Worm (Caenorhabditis elegans): Measurements from ENCODE around the gene skn-1.
A peak's percentile ranks its signal among the peaks of the same experiment; 100 is the strongest.

skn-1 gene

DNA sequence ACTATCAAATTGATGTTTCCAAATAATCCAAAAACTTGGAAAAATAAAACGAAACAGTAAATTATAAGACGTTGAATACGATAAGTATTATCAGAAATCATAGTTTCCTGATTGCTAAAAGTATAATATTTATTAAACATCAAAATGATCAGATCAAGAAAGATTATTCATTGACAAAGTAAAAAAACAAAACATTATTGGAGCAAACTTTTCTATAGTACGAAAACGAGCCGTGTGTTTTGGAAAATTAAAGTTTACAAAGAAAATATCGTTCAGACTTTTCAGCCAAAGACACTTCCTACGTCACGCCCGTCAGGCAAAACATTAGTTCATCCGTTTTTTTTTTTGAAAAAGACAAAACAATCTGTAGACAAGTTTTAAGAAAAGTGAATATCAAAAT, 36.5 kb downstream of the skn-1 start, which contains the start of gene srsx-15:
srsx-15 (minus strand) TSS at position 101 of the 400 bp plus-strand sequence.
- TF ChIP-seq ahr-1 (tag; optimal IDR thresholded peaks at IDR 0.05): no peak
- TF ChIP-seq rnt-1 (tag; optimal IDR thresholded peaks at IDR 0.05): no peak
- no peak for TF ChIP-seq hlh-15 (tag; optimal IDR thresholded peaks at IDR 0.05)
- no peak for TF ChIP-seq unc-86 (tag; optimal IDR thresholded peaks at IDR 0.05)
- TF ChIP-seq ztf-16 (tag; optimal IDR thresholded peaks at IDR 0.05): no peak
- no peak for TF ChIP-seq ttx-3 (tag; optimal IDR thresholded peaks at IDR 0.05)
- TF ChIP-seq unc-3 (GFP tag; conservative IDR thresholded peaks at IDR 0.05): no peak
- no peak for TF ChIP-seq unc-3 (tag; optimal IDR thresholded peaks at IDR 0.05)
- no peak for TF ChIP-seq ceh-2 (tag; optimal IDR thresholded peaks at IDR 0.05)
- TF ChIP-seq ama-1 (optimal IDR thresholded peaks at IDR 0.05): no peak
- no peak for TF ChIP-seq ceh-24 (tag; optimal IDR thresholded peaks at IDR 0.05)
- no peak for TF ChIP-seq Y22D7AL.16 (tag; optimal IDR thresholded peaks at IDR 0.05)
- no peak for TF ChIP-seq eyg-1 (tag; optimal IDR thresholded peaks at IDR 0.05)
- no peak for TF ChIP-seq C38D4.7 (GFP tag; optimal IDR thresholded peaks at IDR 0.05)
- no peak for TF ChIP-seq F13H6.1 (tag; optimal IDR thresholded peaks at IDR 0.05)
- no peak for TF ChIP-seq syd-9 (tag; optimal IDR thresholded peaks at IDR 0.05)

DNA sequence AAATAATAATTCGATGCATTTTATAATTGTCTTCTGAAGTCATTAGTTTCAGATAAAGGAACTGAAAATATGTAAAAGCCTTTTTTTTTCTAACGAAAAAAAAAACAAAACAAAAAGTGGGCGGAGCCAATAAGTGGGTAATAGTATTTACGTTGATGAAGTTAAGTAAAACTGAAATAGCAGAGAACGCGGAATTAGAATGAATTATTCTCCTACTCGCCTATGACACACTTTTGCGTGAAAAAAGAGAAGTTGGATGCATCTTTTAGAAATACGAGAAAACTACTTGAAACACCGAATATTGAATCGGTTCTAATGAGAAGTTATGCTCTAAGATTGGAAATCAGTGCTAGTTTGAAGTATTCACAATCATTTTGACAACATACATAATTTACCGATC, 40.5 kb downstream of the skn-1 start, which contains the start of gene srsx-16:
srsx-16 (minus strand) TSS at position 101 of the 400 bp plus-strand sequence.
- TF ChIP-seq T23F11.4 (GFP tag; optimal IDR thresholded peaks at IDR 0.05) (no peak), hlh-8 (tag; optimal IDR thresholded peaks at IDR 0.05) (no peak), sdc-2 (tag; optimal IDR thresholded peaks at IDR 0.05) (no peak), F13H6.1 (tag; optimal IDR thresholded peaks at IDR 0.05) (no peak), ceh-19 (GFP tag; optimal IDR thresholded peaks at IDR 0.05) (no peak), che-1 (tag; optimal IDR thresholded peaks at IDR 0.05) (no peak)

DNA sequence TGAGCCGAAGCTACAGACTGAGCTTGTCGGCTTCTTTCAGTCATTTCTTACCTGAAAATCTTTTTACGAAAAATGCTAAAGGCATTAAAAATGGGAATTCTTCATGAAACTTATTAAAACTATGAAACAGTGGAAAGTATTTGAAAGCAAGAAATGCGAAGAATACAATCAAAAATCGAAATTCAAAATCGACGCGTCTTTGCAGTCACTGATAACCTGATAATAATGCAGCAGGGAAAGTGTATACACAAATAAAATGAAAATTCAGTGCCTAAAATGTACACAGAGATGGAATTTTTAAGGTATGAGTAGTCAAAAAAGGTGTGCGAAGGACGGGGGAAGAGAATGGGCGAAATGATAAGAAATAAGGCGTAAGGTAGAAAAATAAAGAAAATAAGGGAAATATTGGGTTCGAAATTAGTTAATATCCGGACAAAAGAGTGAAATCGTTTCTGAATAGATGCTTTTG, 45.6 kb downstream of the skn-1 start, which contains the start of gene C39H7.4:
C39H7.4 (minus strand) TSS at position 51 of the 469 bp plus-strand sequence.
- TF ChIP-seq ceh-14 (tag; optimal IDR thresholded peaks at IDR 0.05): no peak
- TF ChIP-seq zip-5 (tag; optimal IDR thresholded peaks at IDR 0.05): no peak
- no peak for TF ChIP-seq mec-3 (tag; optimal IDR thresholded peaks at IDR 0.05; ENCODE audit: borderline replicate concordance)
- no peak for TF ChIP-seq K02D7.2 (tag; optimal IDR thresholded peaks at IDR 0.05)
- no peak for TF ChIP-seq C08G9.2 (tag; optimal IDR thresholded peaks at IDR 0.05)
- TF ChIP-seq ets-4 (tag; optimal IDR thresholded peaks at IDR 0.05): no peak
- no peak for TF ChIP-seq madf-2 (tag; optimal IDR thresholded peaks at IDR 0.05)
- TF ChIP-seq ceh-6 (GFP tag; optimal IDR thresholded peaks at IDR 0.05): no peak

DNA sequence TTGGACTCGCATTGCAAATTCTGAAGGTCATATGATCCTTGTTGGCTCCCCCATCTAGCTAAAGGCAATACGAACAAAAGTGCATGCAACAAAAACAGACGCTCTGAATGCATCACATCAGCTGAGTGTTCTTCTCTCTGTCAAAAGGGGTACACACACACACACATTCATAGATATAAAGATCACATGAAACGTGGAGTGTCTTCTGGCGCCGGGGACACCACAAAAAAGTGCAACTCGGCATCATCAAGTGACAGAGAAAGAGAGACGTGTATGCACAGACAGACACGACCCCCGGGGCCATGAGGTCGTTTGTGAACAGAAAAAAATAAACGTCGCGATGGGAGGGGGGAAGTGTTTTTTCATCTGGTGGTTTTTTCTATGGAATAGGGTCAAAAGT, 52.8 kb downstream of the skn-1 start:
- TF ChIP-seq hlh-30 (tag; optimal IDR thresholded peaks at IDR 0.05; ENCODE audit: insufficient read depth) (peak; percentile 50), ceh-31 (tag; optimal IDR thresholded peaks at IDR 0.05) (peak; percentile 14), ceh-18 (tag; optimal IDR thresholded peaks at IDR 0.05) (peak; percentile 48), elt-2 (tag; optimal IDR thresholded peaks at IDR 0.05) (no peak), ceh-34 (tag; optimal IDR thresholded peaks at IDR 0.05) (no peak)

DNA sequence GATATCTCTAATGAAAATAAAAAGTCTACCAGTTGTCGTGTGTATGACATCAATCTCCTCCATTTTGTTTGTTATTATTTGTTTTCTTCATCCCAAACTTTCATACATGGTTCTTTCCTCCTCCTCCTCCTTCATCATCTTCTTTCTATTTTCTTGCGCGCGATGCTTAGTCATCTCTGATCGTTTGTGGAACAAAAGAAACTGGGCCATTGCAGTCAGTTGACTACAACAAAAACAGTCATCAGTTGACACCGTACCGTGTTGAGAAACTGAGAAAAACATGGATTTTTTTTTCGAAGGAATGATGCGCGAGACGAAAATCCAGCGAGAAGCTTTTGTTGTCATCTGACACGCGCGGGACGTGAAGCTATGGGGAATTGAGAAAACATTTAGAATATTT, 55.0 kb downstream of the skn-1 start:
- TF ChIP-seq unc-55 (GFP tag; optimal IDR thresholded peaks at IDR 0.05) (no peak), nfya-1 (tag; optimal IDR thresholded peaks at IDR 0.05) (no peak), ztf-16 (tag; optimal IDR thresholded peaks at IDR 0.05) (no peak), dmd-4 (tag; optimal IDR thresholded peaks at IDR 0.05; ENCODE audit: borderline replicate concordance) (no peak), nhr-232 (tag; optimal IDR thresholded peaks at IDR 0.05) (no peak), ceh-24 (tag; optimal IDR thresholded peaks at IDR 0.05) (no peak), ceh-48 (tag; optimal IDR thresholded peaks at IDR 0.05) (no peak), ama-1 (optimal IDR thresholded peaks at IDR 0.05) (no peak), ceh-18 (tag; optimal IDR thresholded peaks at IDR 0.05) (no peak), mec-3 (tag; optimal IDR thresholded peaks at IDR 0.05; ENCODE audit: borderline replicate concordance) (no peak), sox-2 (GFP tag; IDR thresholded peaks at IDR 0.05) (no peak), nhr-11 (tag; optimal IDR thresholded peaks at IDR 0.05) (no peak), npax-4 (tag; optimal IDR thresholded peaks at IDR 0.05) (no peak), pag-3 (tag; optimal IDR thresholded peaks at IDR 0.05; ENCODE audit: borderline replicate concordance) (no peak), ceh-34 (tag; optimal IDR thresholded peaks at IDR 0.05) (no peak), pha-2 (tag; optimal IDR thresholded peaks at IDR 0.05) (no peak), ahr-1 (tag; optimal IDR thresholded peaks at IDR 0.05) (no peak), hlh-30 (tag; optimal IDR thresholded peaks at IDR 0.05; ENCODE audit: insufficient read depth) (no peak), unc-3 (GFP tag; conservative IDR thresholded peaks at IDR 0.05) (no peak), unc-3 (tag; optimal IDR thresholded peaks at IDR 0.05) (no peak), C08G9.2 (tag; optimal IDR thresholded peaks at IDR 0.05) (no peak)
